Fruit fly (Drosophila melanogaster): ENCODE data around the gene Pss.

Pss gene

dm6 chr3L:20539116-20539990, 13.4 kb upstream of the Pss start:
- TF ChIP-seq psq (optimal IDR thresholded peaks at IDR 0.05) (no peak), insv (optimal IDR thresholded peaks at IDR 0.05) (no peak), Sin3A (optimal IDR thresholded peaks at IDR 0.05) (no peak), Myc (optimal IDR thresholded peaks at IDR 0.05) (no peak), h (optimal IDR thresholded peaks at IDR 0.05) (no peak), ttk (optimal IDR thresholded peaks at IDR 0.05) (no peak)

dm6 chr3L:20538458-20538857, 12.5 kb upstream of the Pss start:
- TF ChIP-seq ttk (optimal IDR thresholded peaks at IDR 0.05): no peak
- TF ChIP-seq psq (optimal IDR thresholded peaks at IDR 0.05): no peak
- no peak for TF ChIP-seq Myc (optimal IDR thresholded peaks at IDR 0.05)
- TF ChIP-seq Sin3A (optimal IDR thresholded peaks at IDR 0.05): no peak
- no peak for TF ChIP-seq h (optimal IDR thresholded peaks at IDR 0.05)
- TF ChIP-seq insv (optimal IDR thresholded peaks at IDR 0.05): no peak

dm6 chr3L:20537655-20538300, 11.8 kb upstream of the Pss start:
- TF ChIP-seq Sin3A (optimal IDR thresholded peaks at IDR 0.05): no peak
- no peak for TF ChIP-seq ttk (optimal IDR thresholded peaks at IDR 0.05)
- TF ChIP-seq Myc (optimal IDR thresholded peaks at IDR 0.05): no peak
- no peak for TF ChIP-seq h (optimal IDR thresholded peaks at IDR 0.05)
- TF ChIP-seq psq (optimal IDR thresholded peaks at IDR 0.05): no peak
- TF ChIP-seq insv (optimal IDR thresholded peaks at IDR 0.05): no peak

dm6 chr3L:20536919-20537318, 10.9 kb upstream of the Pss start:
- TF ChIP-seq psq (optimal IDR thresholded peaks at IDR 0.05) (no peak), Myc (optimal IDR thresholded peaks at IDR 0.05) (no peak), h (optimal IDR thresholded peaks at IDR 0.05) (no peak), insv (optimal IDR thresholded peaks at IDR 0.05) (no peak), Sin3A (optimal IDR thresholded peaks at IDR 0.05) (no peak), ttk (optimal IDR thresholded peaks at IDR 0.05) (no peak)

dm6 chr3L:20533409-20533808, 7.4 kb upstream of the Pss start, which contains the start of gene CG13250:
TSS of gene CG13250 (plus strand) at chr3L:20533709.
- no peak for TF ChIP-seq insv (optimal IDR thresholded peaks at IDR 0.05)
- no peak for TF ChIP-seq ttk (optimal IDR thresholded peaks at IDR 0.05)
- TF ChIP-seq Myc (optimal IDR thresholded peaks at IDR 0.05): no peak
- no peak for TF ChIP-seq h (optimal IDR thresholded peaks at IDR 0.05)
- no peak for TF ChIP-seq psq (optimal IDR thresholded peaks at IDR 0.05)
- no peak for TF ChIP-seq Sin3A (optimal IDR thresholded peaks at IDR 0.05)

dm6 chr3L:20531257-20531656, 5.3 kb upstream of the Pss start:
- TF ChIP-seq Myc (optimal IDR thresholded peaks at IDR 0.05) (no peak), insv (optimal IDR thresholded peaks at IDR 0.05) (no peak)

- no peak for TF ChIP-seq ttk (optimal IDR thresholded peaks at IDR 0.05)
- TF ChIP-seq h (optimal IDR thresholded peaks at IDR 0.05): no peak
- TF ChIP-seq Sin3A (optimal IDR thresholded peaks at IDR 0.05): no peak
- no peak for TF ChIP-seq insv (optimal IDR thresholded peaks at IDR 0.05)
- no peak for TF ChIP-seq Myc (optimal IDR thresholded peaks at IDR 0.05)
These were observed 4.6 kb upstream of the Pss start for dm6 chr3L:20530347-20531177.

- no peak for TF ChIP-seq ttk (optimal IDR thresholded peaks at IDR 0.05)
- TF ChIP-seq Sin3A (optimal IDR thresholded peaks at IDR 0.05): no peak
- TF ChIP-seq insv (optimal IDR thresholded peaks at IDR 0.05): no peak
- no peak for TF ChIP-seq Myc (optimal IDR thresholded peaks at IDR 0.05)
- TF ChIP-seq h (optimal IDR thresholded peaks at IDR 0.05): no peak
- TF ChIP-seq psq (optimal IDR thresholded peaks at IDR 0.05): no peak
These were observed 3.9 kb upstream of the Pss start for dm6 chr3L:20529918-20530317.

dm6 chr3L:20526196-20526740, 294 bp upstream of the Pss start, which contains the start of gene Nubp2:
TSS of gene Nubp2 (plus strand) at chr3L:20526576.
- TF ChIP-seq Myc (optimal IDR thresholded peaks at IDR 0.05) (no peak), h (optimal IDR thresholded peaks at IDR 0.05) (no peak), ttk (optimal IDR thresholded peaks at IDR 0.05) (no peak), insv (optimal IDR thresholded peaks at IDR 0.05) (no peak)

- TF ChIP-seq Myc (optimal IDR thresholded peaks at IDR 0.05) (no peak), Sin3A (optimal IDR thresholded peaks at IDR 0.05) (no peak), insv (optimal IDR thresholded peaks at IDR 0.05) (no peak), ttk (optimal IDR thresholded peaks at IDR 0.05) (no peak), psq (optimal IDR thresholded peaks at IDR 0.05) (no peak), h (optimal IDR thresholded peaks at IDR 0.05) (no peak)
These were observed 231 bp downstream of the Pss start for dm6 chr3L:20525743-20526142.

- TF ChIP-seq psq (optimal IDR thresholded peaks at IDR 0.05) (no peak), Myc (optimal IDR thresholded peaks at IDR 0.05) (no peak), h (optimal IDR thresholded peaks at IDR 0.05) (no peak), ttk (optimal IDR thresholded peaks at IDR 0.05) (no peak), insv (optimal IDR thresholded peaks at IDR 0.05) (no peak), Sin3A (optimal IDR thresholded peaks at IDR 0.05) (no peak)
These were observed 1.5 kb downstream of the Pss start for dm6 chr3L:20524409-20525010.
